Fruit fly (Drosophila melanogaster): Measurements from ENCODE around the gene Naglu.

Gene Naglu

dm6 chr2L:8370364-8371326, 41.0 kb downstream of the Naglu start, which contains the start of gene CG17292 (continued):
- TF ChIP-seq Side (GFP tag; optimal IDR thresholded peaks at IDR 0.05) (peak; percentile 43), Hmr (GFP tag; optimal IDR thresholded peaks at IDR 0.05) (peak; percentile 81), GATAe (GFP tag; conservative IDR thresholded peaks at IDR 0.05) (peak; percentile 18; the same call in 1 of the 2 replicates), PHDP (tag; optimal IDR thresholded peaks at IDR 0.05) (peak; percentile 54), Asciz (GFP tag; optimal IDR thresholded peaks at IDR 0.05) (peak; percentile 23), Pdp1 (GFP tag; optimal IDR thresholded peaks at IDR 0.05) (peak in 1 of 2 experiments; percentile 56), CG6254 (GFP tag; optimal IDR thresholded peaks at IDR 0.05) (peak; percentile 10), zen (tag; optimal IDR thresholded peaks at IDR 0.05) (no peak), lilli (GFP tag; optimal IDR thresholded peaks at IDR 0.05) (peak; percentile 47), Hmx (GFP tag; optimal IDR thresholded peaks at IDR 0.05) (no peak), h (optimal IDR thresholded peaks at IDR 0.05) (no peak), slou (GFP tag; optimal IDR thresholded peaks at IDR 0.05) (no peak), CG10321 (GFP tag; IDR thresholded peaks at IDR 0.05) (0 out of 2 replicates have a peak, but pooled peaks have one; percentile 60), disco-r (GFP tag; optimal IDR thresholded peaks at IDR 0.05) (no peak), CG4404 (GFP tag; IDR thresholded peaks at IDR 0.05) (no peak), CG31441 (GFP tag; IDR thresholded peaks at IDR 0.05) (0 out of 2 replicates have a peak, but pooled peaks have one; percentile 11), scrt (GFP tag; optimal IDR thresholded peaks at IDR 0.05) (no peak), her (GFP tag; optimal IDR thresholded peaks at IDR 0.05) (peak; percentile 19), Eip74EF (GFP tag; optimal IDR thresholded peaks at IDR 0.05) (peak in 1 of 2 experiments; percentile 48), CG3163 (GFP tag; optimal IDR thresholded peaks at IDR 0.05) (peak; percentile 15), HmgZ (tag; optimal IDR thresholded peaks at IDR 0.05) (peak; percentile 83), Lhr (GFP tag; optimal IDR thresholded peaks at IDR 0.05) (no peak), knrl (GFP tag; IDR thresholded peaks at IDR 0.05; ENCODE audit: partially characterized antibody) (peak; percentile 91), H15 (GFP tag; IDR thresholded peaks at IDR 0.05) (peak; percentile 35; the same call in 1 of the 3 replicates), CG15514 (GFP tag; optimal IDR thresholded peaks at IDR 0.05) (peak; percentile 95), schlank (tag; optimal IDR thresholded peaks at IDR 0.05) (peak; percentile 52), CG11560 (tag; IDR thresholded peaks at IDR 0.05) (no peak), oc (tag; optimal IDR thresholded peaks at IDR 0.05) (peak; percentile 70), CrebB (tag; optimal IDR thresholded peaks at IDR 0.05) (peak; percentile 85), Deaf1 (tag; optimal IDR thresholded peaks at IDR 0.05) (peak; percentile 76), TFAM (GFP tag; optimal IDR thresholded peaks at IDR 0.05) (no peak), CG8478 (optimal IDR thresholded peaks at IDR 0.05) (no peak), bab2 (GFP tag; optimal IDR thresholded peaks at IDR 0.05) (no peak), CG33213 (GFP tag; optimal IDR thresholded peaks at IDR 0.05) (peak; percentile 41), CG10654 (GFP tag; optimal IDR thresholded peaks at IDR 0.05) (no peak), CG12744 (GFP tag; optimal IDR thresholded peaks at IDR 0.05) (no peak), dati (GFP tag; IDR thresholded peaks at IDR 0.05) (0 out of 2 replicates have a peak, but pooled peaks have one; percentile 9), CG11247 (GFP tag; IDR thresholded peaks at IDR 0.05) (peak; percentile 62; the same call in 1 of the 2 replicates), crol (GFP tag; IDR thresholded peaks at IDR 0.05) (no peak; the same call in 1 of the 2 replicates), CG7928 (GFP tag; optimal IDR thresholded peaks at IDR 0.05) (peak; percentile 28), Hsf (GFP tag; optimal IDR thresholded peaks at IDR 0.05) (no peak), Nf-YA (GFP tag; IDR thresholded peaks at IDR 0.05) (peak; percentile 41; the same call in 1 of the 2 replicates), NC2α (GFP tag; optimal IDR thresholded peaks at IDR 0.05) (peak; percentile 19), vvl (GFP tag; IDR thresholded peaks at IDR 0.05) (peak; percentile 92), CG14965 (GFP tag; optimal IDR thresholded peaks at IDR 0.05; ENCODE audit: borderline replicate concordance) (no peak), CG2129 (GFP tag; IDR thresholded peaks at IDR 0.05; ENCODE audit: partially characterized antibody) (peak; percentile 31; the same call in 1 of the 2 replicates), CG6683 (GFP tag; optimal IDR thresholded peaks at IDR 0.05) (no peak), chn (GFP tag; optimal IDR thresholded peaks at IDR 0.05) (no peak)

Measured in whole organism, embryonic.